Fruit fly (Drosophila melanogaster): ENCODE results near the gene ppk21.

ppk21 gene

DNA sequence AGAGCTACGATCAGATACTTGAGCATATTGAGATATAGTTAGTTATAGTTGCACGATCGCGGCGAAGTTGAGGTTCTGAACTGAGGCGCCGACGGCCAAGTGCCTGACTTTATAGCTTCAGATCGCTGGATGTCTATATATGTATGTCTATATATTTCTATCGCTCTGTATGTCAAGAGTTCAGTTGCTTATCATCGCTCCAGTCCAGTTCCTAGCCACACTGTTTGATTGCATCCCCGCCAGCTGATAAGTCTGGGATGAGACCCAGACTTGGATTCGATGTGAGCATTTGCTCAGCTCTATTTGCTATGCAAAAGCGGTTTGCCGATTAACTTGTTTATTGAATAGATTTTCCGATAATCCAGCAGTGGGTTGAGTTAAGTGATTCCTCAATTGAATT, 22.1 kb downstream of the ppk21 start:
- TF ChIP-seq Eip78C (GFP tag) (peak; percentile 60), CG10669 (GFP tag; optimal IDR thresholded peaks at IDR 0.05) (no peak), svp (GFP tag) (peak; percentile 96)

DNA sequence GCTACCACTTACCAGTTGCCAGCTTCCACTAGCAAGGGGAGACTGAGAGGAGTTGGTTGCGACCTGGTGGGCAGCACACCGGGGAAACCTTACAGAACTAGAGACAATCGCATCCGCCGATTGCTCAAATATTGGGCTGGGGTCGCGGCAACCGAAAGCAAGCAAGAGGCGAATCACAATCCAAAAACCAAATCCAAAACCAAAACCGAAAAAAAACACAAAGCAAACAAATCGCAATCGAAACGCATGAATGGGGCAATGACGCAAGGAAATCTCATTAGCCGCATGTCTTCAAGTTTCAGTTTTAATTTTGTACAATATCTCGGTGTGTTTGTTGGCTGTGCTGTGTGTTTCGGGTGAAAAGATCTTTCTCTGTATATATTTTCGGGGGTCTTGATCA, 24.6 kb downstream of the ppk21 start, which contains the start of gene Obp99c:
TSS of gene Obp99c (minus strand) at position 101 of the 400 bp plus-strand sequence.
- TF ChIP-seq CG10631 (GFP tag; optimal IDR thresholded peaks at IDR 0.05) (no peak), Met (GFP tag; optimal IDR thresholded peaks at IDR 0.05) (no peak), salr (GFP tag; optimal IDR thresholded peaks at IDR 0.05) (no peak), dac (GFP tag; optimal IDR thresholded peaks at IDR 0.05) (no peak), CG8319 (GFP tag; optimal IDR thresholded peaks at IDR 0.05) (no peak), CG4318 (GFP tag; optimal IDR thresholded peaks at IDR 0.05) (no peak), CG8119 (GFP tag; IDR thresholded peaks at IDR 0.05) (no peak), Hr39 (GFP tag; optimal IDR thresholded peaks at IDR 0.05) (no peak), Ets21C (GFP tag; optimal IDR thresholded peaks at IDR 0.05) (no peak), CG11762 (GFP tag; optimal IDR thresholded peaks at IDR 0.05; ENCODE audit: insufficient read depth) (no peak), CG6276 (GFP tag; optimal IDR thresholded peaks at IDR 0.05) (no peak), CG3919 (GFP tag; optimal IDR thresholded peaks at IDR 0.05) (no peak), Sox102F (GFP tag; optimal IDR thresholded peaks at IDR 0.05) (no peak), spab (GFP tag; optimal IDR thresholded peaks at IDR 0.05) (no peak), eg (GFP tag; IDR thresholded peaks at IDR 0.05) (no peak), cyc (GFP tag; optimal IDR thresholded peaks at IDR 0.05) (no peak)

DNA sequence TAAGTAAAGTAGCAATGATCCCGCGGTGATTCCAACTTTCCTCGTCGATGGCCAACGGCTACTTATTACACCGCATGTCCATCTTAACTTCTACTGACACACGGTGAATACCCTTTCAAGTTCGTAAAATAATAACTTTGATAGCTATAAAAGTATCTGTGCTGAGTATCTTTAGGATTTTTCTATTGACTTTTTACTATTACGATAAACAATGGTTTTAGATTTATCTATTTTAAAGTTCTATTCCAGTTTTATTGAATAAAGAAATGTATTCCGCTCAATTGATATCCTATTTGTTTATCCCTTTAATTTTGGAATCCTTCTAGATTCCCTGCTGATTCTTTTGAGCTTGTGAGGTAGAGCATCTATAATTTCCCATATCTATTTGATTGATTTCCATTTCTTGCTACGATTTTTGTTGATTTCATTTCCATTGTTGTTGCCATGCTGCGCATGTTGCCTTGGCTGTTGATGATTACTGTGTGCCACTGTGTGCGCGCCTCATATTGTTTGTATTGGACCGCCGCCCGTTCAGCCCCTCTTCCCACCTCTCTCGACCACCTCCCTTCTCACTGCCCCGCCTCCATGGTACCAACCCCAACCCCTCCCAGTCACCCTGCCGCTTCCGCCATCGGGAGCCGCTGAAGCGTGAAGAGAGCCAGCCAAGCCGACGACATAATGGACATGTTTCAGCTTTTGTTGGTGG, 25.4 kb downstream of the ppk21 start:
- TF ChIP-seq CG34406 (GFP tag; optimal IDR thresholded peaks at IDR 0.05) (no peak), fkh (GFP tag; optimal IDR thresholded peaks at IDR 0.05) (peak; percentile 5), CG32006 (GFP tag; optimal IDR thresholded peaks at IDR 0.05) (peak; percentile 12), svp (GFP tag) (peak; percentile 78), dsx (GFP tag; optimal IDR thresholded peaks at IDR 0.05; ENCODE audit: poor library complexity, severe bottlenecking) (peak; percentile 38), Eip78C (GFP tag) (peak; percentile 52), CG8119 (GFP tag; IDR thresholded peaks at IDR 0.05) (no peak)

DNA sequence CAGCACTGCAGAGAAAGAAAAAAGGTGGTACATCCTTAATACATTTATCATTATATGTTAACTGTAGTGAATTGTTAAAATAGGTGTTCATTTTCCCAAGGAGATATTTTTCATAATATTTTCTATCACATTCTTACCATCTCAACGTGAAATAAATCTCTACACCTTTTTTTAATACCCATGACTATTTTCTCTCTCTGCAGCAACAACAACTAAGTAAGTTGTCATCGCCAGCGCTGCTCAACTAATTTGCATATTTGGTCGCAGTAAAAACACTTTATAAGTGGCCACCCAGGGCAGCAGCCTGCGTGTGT, 25.9 kb downstream of the ppk21 start:
- TF ChIP-seq achi (GFP tag; optimal IDR thresholded peaks at IDR 0.05) (peak; percentile 54), CG6163 (GFP tag; IDR thresholded peaks at IDR 0.05) (peak; percentile 63; the same call in 2 of the 3 replicates), Gug (GFP tag; IDR thresholded peaks at IDR 0.05) (no peak), CG8119 (GFP tag; IDR thresholded peaks at IDR 0.05) (peak; percentile 49; the same call in 2 of the 3 replicates), CG10669 (GFP tag; optimal IDR thresholded peaks at IDR 0.05) (peak; percentile 62), CG10631 (GFP tag; optimal IDR thresholded peaks at IDR 0.05) (peak; percentile 35), Sox15 (GFP tag; optimal IDR thresholded peaks at IDR 0.05) (peak; percentile 16), Smox (GFP tag; optimal IDR thresholded peaks at IDR 0.05) (peak; percentile 15), fkh (GFP tag; optimal IDR thresholded peaks at IDR 0.05) (no peak), Eip78C (GFP tag) (peak; percentile 90), CG16779 (tag; optimal IDR thresholded peaks at IDR 0.05) (no peak), acj6 (GFP tag; optimal IDR thresholded peaks at IDR 0.05) (peak; percentile 35), CG3032 (tag; optimal IDR thresholded peaks at IDR 0.05) (peak; percentile 61), fd85E (GFP tag; optimal IDR thresholded peaks at IDR 0.05) (no peak), CG6808 (GFP tag; optimal IDR thresholded peaks at IDR 0.05) (peak; percentile 6), Hr4 (GFP tag; optimal IDR thresholded peaks at IDR 0.05) (peak; percentile 58), dsx (GFP tag; optimal IDR thresholded peaks at IDR 0.05; ENCODE audit: poor library complexity, severe bottlenecking) (no peak), pdm3 (GFP tag; optimal IDR thresholded peaks at IDR 0.05) (peak; percentile 61), Eip75B (GFP tag; optimal IDR thresholded peaks at IDR 0.05) (peak; percentile 45), dac (GFP tag; optimal IDR thresholded peaks at IDR 0.05) (no peak), CG1621 (tag; optimal IDR thresholded peaks at IDR 0.05) (peak; percentile 52), CG11762 (GFP tag; optimal IDR thresholded peaks at IDR 0.05; ENCODE audit: insufficient read depth) (no peak), CG31627 (GFP tag; optimal IDR thresholded peaks at IDR 0.05) (peak; percentile 36), Ets21C (GFP tag; optimal IDR thresholded peaks at IDR 0.05) (no peak), CG3919 (GFP tag; optimal IDR thresholded peaks at IDR 0.05) (peak; percentile 61), CG11294 (GFP tag; IDR thresholded peaks at IDR 0.05) (no peak), eg (GFP tag; IDR thresholded peaks at IDR 0.05) (peak; percentile 44; the same call in 1 of the 3 replicates), lz (GFP tag; optimal IDR thresholded peaks at IDR 0.05) (peak; percentile 31), CG32006 (GFP tag; optimal IDR thresholded peaks at IDR 0.05) (peak; percentile 63), CG15336 (GFP tag; IDR thresholded peaks at IDR 0.05) (peak; percentile 46), esn (GFP tag; optimal IDR thresholded peaks at IDR 0.05) (peak; percentile 48), spab (GFP tag; optimal IDR thresholded peaks at IDR 0.05) (peak; percentile 37), Hr39 (GFP tag; optimal IDR thresholded peaks at IDR 0.05) (peak; percentile 31), CG6792 (GFP tag; optimal IDR thresholded peaks at IDR 0.05) (no peak)

Measured in whole organism, prepupa.